Fruit fly (Drosophila melanogaster): Measurements from ENCODE around the gene Cpr65Ea.

Cpr65Ea gene

DNA sequence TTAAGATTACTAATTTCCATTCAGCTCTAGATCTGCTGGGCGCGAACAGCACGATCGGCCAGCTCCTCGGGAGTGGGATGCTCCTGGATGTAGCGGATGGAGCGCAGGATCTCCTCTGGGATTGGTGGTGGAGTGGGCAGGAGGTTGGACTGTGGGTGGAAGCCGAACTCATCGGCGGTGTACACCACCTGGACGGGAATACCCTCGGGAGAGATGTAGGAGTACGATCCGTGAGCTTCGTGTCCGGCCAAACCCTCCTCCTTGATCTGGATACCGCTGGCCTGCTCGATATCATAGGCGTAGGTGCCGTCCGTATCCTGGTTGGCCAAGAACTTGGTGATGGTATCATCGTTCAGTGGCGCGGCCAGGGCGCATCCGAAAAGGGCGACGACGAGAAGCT, 315 bp downstream of the Cpr65Ea start:
- no peak for TF ChIP-seq CG8119 (GFP tag; IDR thresholded peaks at IDR 0.05)
- no peak for TF ChIP-seq Sox14 (GFP tag; optimal IDR thresholded peaks at IDR 0.05)
- TF ChIP-seq achi (GFP tag; optimal IDR thresholded peaks at IDR 0.05) = no peak
- no peak for TF ChIP-seq CG4318 (GFP tag; optimal IDR thresholded peaks at IDR 0.05)
- no peak for TF ChIP-seq Blimp-1 (GFP tag; optimal IDR thresholded peaks at IDR 0.05)
- TF ChIP-seq CG6808 (GFP tag; optimal IDR thresholded peaks at IDR 0.05) = no peak
- TF ChIP-seq CG9139 (GFP tag; optimal IDR thresholded peaks at IDR 0.05) = no peak
- no peak for TF ChIP-seq lz (GFP tag; optimal IDR thresholded peaks at IDR 0.05)
- no peak for TF ChIP-seq Ets96B (tag; optimal IDR thresholded peaks at IDR 0.05)
- TF ChIP-seq fd59A (GFP tag; optimal IDR thresholded peaks at IDR 0.05) = no peak
- TF ChIP-seq Sox15 (GFP tag; optimal IDR thresholded peaks at IDR 0.05) = no peak
- no peak for TF ChIP-seq eg (GFP tag; IDR thresholded peaks at IDR 0.05)
- no peak for TF ChIP-seq CG11294 (GFP tag; IDR thresholded peaks at IDR 0.05)
- TF ChIP-seq CG32006 (GFP tag; optimal IDR thresholded peaks at IDR 0.05) = no peak
- TF ChIP-seq topi (GFP tag; optimal IDR thresholded peaks at IDR 0.05) = no peak
- TF ChIP-seq CG8632 (GFP tag; optimal IDR thresholded peaks at IDR 0.05) = no peak
- TF ChIP-seq OdsH (GFP tag; optimal IDR thresholded peaks at IDR 0.05) = no peak
- no peak for TF ChIP-seq pdm3 (GFP tag; optimal IDR thresholded peaks at IDR 0.05)
- TF ChIP-seq Sox102F (GFP tag; optimal IDR thresholded peaks at IDR 0.05) = no peak
- no peak for TF ChIP-seq dsx (GFP tag; optimal IDR thresholded peaks at IDR 0.05; ENCODE audit: poor library complexity, severe bottlenecking)

DNA sequence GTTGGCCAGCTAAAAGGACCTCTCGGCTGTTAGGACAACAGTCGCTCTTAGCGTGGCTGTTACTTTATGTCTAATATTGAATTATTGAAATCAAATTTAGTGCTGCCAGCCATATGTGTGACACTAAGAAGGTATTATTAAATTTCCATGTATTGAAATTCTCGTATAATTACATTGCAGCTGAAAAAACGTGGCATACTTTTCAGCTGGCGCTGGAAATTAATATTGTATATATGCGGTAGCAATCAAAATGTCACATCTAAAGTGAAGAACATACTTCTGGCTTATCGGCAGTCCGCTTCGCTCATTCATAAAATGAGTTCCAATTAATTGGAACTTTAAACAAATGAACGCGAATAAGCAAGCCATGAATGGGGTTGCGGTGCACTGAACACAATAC, 4.2 kb downstream of the Cpr65Ea start:
- TF ChIP-seq pdm3 (GFP tag; optimal IDR thresholded peaks at IDR 0.05) (no peak), CG8319 (GFP tag; optimal IDR thresholded peaks at IDR 0.05) (no peak), Eip75B (GFP tag; optimal IDR thresholded peaks at IDR 0.05) (no peak), Ets21C (GFP tag; optimal IDR thresholded peaks at IDR 0.05) (no peak), Gug (GFP tag; IDR thresholded peaks at IDR 0.05) (no peak), Sox15 (GFP tag; optimal IDR thresholded peaks at IDR 0.05) (no peak), Blimp-1 (GFP tag; optimal IDR thresholded peaks at IDR 0.05) (no peak)

- TF ChIP-seq fkh (GFP tag; optimal IDR thresholded peaks at IDR 0.05) = no peak
- no peak for TF ChIP-seq Eip75B (GFP tag; optimal IDR thresholded peaks at IDR 0.05)
- no peak for TF ChIP-seq fd85E (GFP tag; optimal IDR thresholded peaks at IDR 0.05)
- TF ChIP-seq acj6 (GFP tag; optimal IDR thresholded peaks at IDR 0.05) = no peak
These were observed 9.2 kb downstream of the Cpr65Ea start, which contains the start of gene CG8641 for dm6 chr3L:7077258-7077657. CG8641 (minus strand) TSS chr3L:7077462.

dm6 chr3L:7075147-7075546, 11.3 kb downstream of the Cpr65Ea start, which contains the start of gene CG34030:
CG34030 (minus strand) TSS chr3L:7075247.
- TF ChIP-seq CG6808 (GFP tag; optimal IDR thresholded peaks at IDR 0.05) = no peak
- no peak for TF ChIP-seq eg (GFP tag; IDR thresholded peaks at IDR 0.05)
- TF ChIP-seq CG8319 (GFP tag; optimal IDR thresholded peaks at IDR 0.05) = no peak
- TF ChIP-seq CG8119 (GFP tag; IDR thresholded peaks at IDR 0.05) = no peak
- no peak for TF ChIP-seq Eip78C (GFP tag)
- no peak for TF ChIP-seq cyc (GFP tag; optimal IDR thresholded peaks at IDR 0.05)
- TF ChIP-seq spab (GFP tag; optimal IDR thresholded peaks at IDR 0.05) = no peak
- TF ChIP-seq fd85E (GFP tag; optimal IDR thresholded peaks at IDR 0.05) = no peak
- TF ChIP-seq CG8632 (GFP tag; optimal IDR thresholded peaks at IDR 0.05) = no peak
- TF ChIP-seq CG15336 (GFP tag; IDR thresholded peaks at IDR 0.05) = no peak
- TF ChIP-seq lz (GFP tag; optimal IDR thresholded peaks at IDR 0.05) = no peak
- no peak for TF ChIP-seq Smox (GFP tag; optimal IDR thresholded peaks at IDR 0.05)
- TF ChIP-seq CG6792 (GFP tag; optimal IDR thresholded peaks at IDR 0.05) = no peak
- no peak for TF ChIP-seq CG3919 (GFP tag; optimal IDR thresholded peaks at IDR 0.05)
- no peak for TF ChIP-seq topi (GFP tag; optimal IDR thresholded peaks at IDR 0.05)
- TF ChIP-seq Hr38 (GFP tag; optimal IDR thresholded peaks at IDR 0.05) = no peak
- no peak for TF ChIP-seq Met (GFP tag; optimal IDR thresholded peaks at IDR 0.05)
- TF ChIP-seq OdsH (GFP tag; optimal IDR thresholded peaks at IDR 0.05) = no peak
- TF ChIP-seq Eip75B (GFP tag; optimal IDR thresholded peaks at IDR 0.05) = no peak
- TF ChIP-seq Gug (GFP tag; IDR thresholded peaks at IDR 0.05) = no peak

Data from whole organism, prepupa.